Fruit fly (Drosophila melanogaster): ENCODE results near the gene rpr.

The rpr gene

DNA sequence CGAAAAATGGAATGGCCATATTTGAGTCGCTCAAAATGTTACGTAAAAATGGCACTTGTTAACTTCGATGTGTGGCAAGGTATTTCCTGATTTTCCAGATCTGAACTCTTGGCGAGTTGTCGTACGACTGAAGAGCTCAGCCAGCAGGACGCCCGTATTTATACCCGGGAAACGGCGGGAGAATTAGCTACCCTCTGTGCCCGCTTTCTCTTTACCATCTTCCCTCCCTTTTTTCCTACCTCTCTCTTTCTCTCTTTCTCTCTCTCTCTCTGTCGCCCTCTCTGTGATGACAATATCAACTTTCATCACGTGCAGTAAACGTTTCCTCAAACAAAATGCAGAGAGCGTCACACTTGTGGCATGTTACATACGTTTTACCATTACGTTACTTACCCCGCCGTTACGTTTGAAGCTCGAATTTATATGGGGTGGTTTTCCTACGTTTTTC, 41.6 kb upstream of the rpr start, which contains the start of gene skl (continued):
- TF ChIP-seq Hmr (GFP tag; optimal IDR thresholded peaks at IDR 0.05): no peak
- no peak for TF ChIP-seq sna (GFP tag; IDR thresholded peaks at IDR 0.05; ENCODE audit: partially characterized antibody)
- TF ChIP-seq sc (optimal IDR thresholded peaks at IDR 0.05): no peak
- no peak for TF ChIP-seq sc (GFP tag; optimal IDR thresholded peaks at IDR 0.05)
- TF ChIP-seq nerfin-1 (tag; optimal IDR thresholded peaks at IDR 0.05): peak; percentile 60

DNA sequence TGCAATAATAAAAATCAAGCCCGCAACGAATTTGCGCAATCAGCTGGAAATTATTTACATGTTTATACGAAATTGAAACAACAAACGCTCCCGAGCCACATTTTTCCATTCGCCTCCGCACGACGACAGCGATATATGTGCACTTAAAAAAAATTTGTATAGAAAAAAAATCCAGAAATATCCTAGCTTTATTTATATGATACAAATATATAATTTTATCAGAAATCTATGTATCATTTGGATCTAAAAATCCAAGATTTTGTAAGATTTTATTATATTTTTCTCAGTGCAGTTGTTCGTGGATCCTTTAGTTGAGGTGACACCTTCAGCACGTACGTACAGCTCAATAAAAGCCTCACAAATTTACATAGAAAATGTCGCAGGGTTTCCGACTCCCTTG, 32.4 kb upstream of the rpr start:
- TF ChIP-seq run (tag; optimal IDR thresholded peaks at IDR 0.05) (no peak), CG30403 (GFP tag; optimal IDR thresholded peaks at IDR 0.05) (peak; percentile 1), CG16815 (GFP tag; optimal IDR thresholded peaks at IDR 0.05) (peak; percentile 6), dimm (GFP tag; IDR thresholded peaks at IDR 0.05) (no peak), Dref (GFP tag; IDR thresholded peaks at IDR 0.05) (no peak), phol (tag; optimal IDR thresholded peaks at IDR 0.05) (peak; percentile 7), zen (tag; optimal IDR thresholded peaks at IDR 0.05) (peak; percentile 34), CG18262 (tag; optimal IDR thresholded peaks at IDR 0.05) (peak; percentile 17), row (GFP tag; IDR thresholded peaks at IDR 0.05) (0 out of 3 replicates have a peak, but pooled peaks have one; percentile 16), CG6689 (GFP tag; IDR thresholded peaks at IDR 0.05) (peak; percentile 21; the same call in 1 of the 2 replicates), CG2712 (tag; optimal IDR thresholded peaks at IDR 0.05) (peak; percentile 26), grau (tag; optimal IDR thresholded peaks at IDR 0.05) (no peak), MTF-1 (GFP tag; optimal IDR thresholded peaks at IDR 0.05; ENCODE audit: borderline replicate concordance) (no peak), CG14710 (tag; optimal IDR thresholded peaks at IDR 0.05) (peak; percentile 12), hb (GFP tag; IDR thresholded peaks at IDR 0.05; ENCODE audit: partially characterized antibody) (0 out of 3 replicates have a peak, but pooled peaks have one; percentile 12), esg (GFP tag; conservative IDR thresholded peaks at IDR 0.05) (no peak), CG3281 (GFP tag; optimal IDR thresholded peaks at IDR 0.05) (no peak), cas (GFP tag; IDR thresholded peaks at IDR 0.05) (no peak), prd (optimal IDR thresholded peaks at IDR 0.05) (no peak), prd (GFP tag; IDR thresholded peaks at IDR 0.05) (peak; percentile 58; the same call in 1 of the 3 replicates), CG10267 (tag; optimal IDR thresholded peaks at IDR 0.05) (peak; percentile 5), az2 (GFP tag; optimal IDR thresholded peaks at IDR 0.05) (peak; percentile 11), CG17328 (GFP tag; IDR thresholded peaks at IDR 0.05) (0 out of 2 replicates have a peak, but pooled peaks have one; percentile 50), ab (GFP tag; optimal IDR thresholded peaks at IDR 0.05) (no peak), Gug (GFP tag; IDR thresholded peaks at IDR 0.05) (0 out of 4 replicates have a peak, but pooled peaks have one; percentile 5), lola (GFP tag; optimal IDR thresholded peaks at IDR 0.05) (peak in 1 of 3 experiments; percentile 31), Xrp1 (GFP tag; IDR thresholded peaks at IDR 0.05) (peak; percentile 59), dmrt11E (tag; optimal IDR thresholded peaks at IDR 0.05) (peak; percentile 69), CG9727 (GFP tag; optimal IDR thresholded peaks at IDR 0.05) (peak; percentile 46), aop (GFP tag; IDR thresholded peaks at IDR 0.05) (no peak), bsh (GFP tag; optimal IDR thresholded peaks at IDR 0.05) (peak in 1 of 2 experiments; percentile 30), CG12391 (tag; optimal IDR thresholded peaks at IDR 0.05) (peak; percentile 10), CG16779 (GFP tag; IDR thresholded peaks at IDR 0.05) (no peak), gem (tag; optimal IDR thresholded peaks at IDR 0.05) (peak; percentile 41), CG3163 (GFP tag; optimal IDR thresholded peaks at IDR 0.05) (no peak), Xbp1 (GFP tag; optimal IDR thresholded peaks at IDR 0.05) (peak; percentile 15)

Data from whole organism, embryonic.